Worm (Caenorhabditis elegans) whole organism, late embryonic: ENCODE results near the gene T19C3.7.

Experiments used
- C38D4.7 ChIP-seq: fragments of 200-800 bp; sonication (Bioruptor generic); optimal IDR thresholded peaks from 2 replicates; lab custom pipeline; 2018; ENCODE audit warnings: mild to moderate bottlenecking, missing genetic modification characterization, moderate library complexity, missing compliant biosample characterization
- F13H6.1 ChIP-seq: sonication (generic microtip); optimal IDR thresholded peaks from 2 replicates; lab custom pipeline; 2016; ENCODE audit warnings: missing genetic modification characterization, missing compliant biosample characterization
- K02D7.2 ChIP-seq: sonication (generic microtip); optimal IDR thresholded peaks from 2 replicates; lab custom pipeline; 2017; ENCODE audit warnings: mild to moderate bottlenecking, missing genetic modification characterization, missing compliant biosample characterization
- K09A11.1 ChIP-seq: sonication (generic microtip); optimal IDR thresholded peaks from 2 replicates; lab custom pipeline; 2017; ENCODE audit warnings: antibody characterized with exemption, mild to moderate bottlenecking, missing genetic modification characterization, missing compliant biosample characterization; ENCODE audit not compliant: insufficient read depth
- Y22D7AL.16 ChIP-seq: sonication (generic microtip); optimal IDR thresholded peaks from 2 replicates; lab custom pipeline; 2016; ENCODE audit warnings: missing genetic modification characterization, missing compliant biosample characterization
- ama-1 ChIP-seq: fragments of 150-350 bp; optimal IDR thresholded peaks from 2 replicates; lab custom pipeline; 2014
- ceh-14 ChIP-seq: sonication (generic microtip); optimal IDR thresholded peaks from 2 replicates; lab custom pipeline; 2016; ENCODE audit warnings: missing genotype, missing genetic modification characterization, missing compliant biosample characterization
- ceh-18 ChIP-seq: sonication (generic microtip); optimal IDR thresholded peaks from 2 replicates; lab custom pipeline; 2016; ENCODE audit warnings: missing genetic modification characterization, missing compliant biosample characterization
- ceh-19 ChIP-seq: fragments of 200-800 bp; sonication (Bioruptor generic); optimal IDR thresholded peaks from 2 replicates; lab custom pipeline; 2018; ENCODE audit warnings: mild to moderate bottlenecking, missing genetic modification characterization, missing compliant biosample characterization
- ceh-22 ChIP-seq: sonication (generic microtip); optimal IDR thresholded peaks from 2 replicates; lab custom pipeline; 2017; ENCODE audit warnings: missing biosample characterization, missing genetic modification characterization
- ceh-24 ChIP-seq: sonication (generic microtip); optimal IDR thresholded peaks from 2 replicates; lab custom pipeline; 2016; ENCODE audit warnings: mild to moderate bottlenecking, missing genetic modification characterization, missing compliant biosample characterization
- ceh-30 ChIP-seq: fragments of 150-350 bp; optimal IDR thresholded peaks from 2 replicates; lab custom pipeline; 2014; ENCODE audit warnings: missing biosample characterization, missing genetic modification characterization
- ceh-31 ChIP-seq: sonication (generic microtip); optimal IDR thresholded peaks from 2 replicates; lab custom pipeline; 2016; ENCODE audit warnings: missing genetic modification characterization, missing compliant biosample characterization
- ceh-45 ChIP-seq: fragments of 200-800 bp; sonication (Bioruptor generic); IDR thresholded peaks from 2 replicates; pipeline ENCODE4 v1.3.6; 2022; ENCODE audit warnings: missing genetic modification reagents, missing genetic modification characterization, missing compliant biosample characterization
- ceh-9 ChIP-seq: sonication (generic microtip); optimal IDR thresholded peaks from 2 replicates; lab custom pipeline; 2016; ENCODE audit warnings: mild to moderate bottlenecking, missing genetic modification characterization, inconsistent platforms, missing compliant biosample characterization
- che-1 ChIP-seq: sonication (generic microtip); optimal IDR thresholded peaks from 2 replicates; lab custom pipeline; 2016; ENCODE audit warnings: mild to moderate bottlenecking, missing genetic modification characterization, missing compliant biosample characterization
- dmd-4 ChIP-seq: sonication (generic microtip); optimal IDR thresholded peaks from 2 replicates; lab custom pipeline; 2016; ENCODE audit warnings: borderline replicate concordance, missing genetic modification characterization, missing compliant biosample characterization
- dve-1 ChIP-seq: sonication (generic microtip); optimal IDR thresholded peaks from 2 replicates; lab custom pipeline; 2017; ENCODE audit warnings: antibody characterized with exemption, mild to moderate bottlenecking, missing genetic modification characterization, missing compliant biosample characterization
- elt-2 ChIP-seq: sonication (generic microtip); optimal IDR thresholded peaks from 2 replicates; lab custom pipeline; 2016; ENCODE audit warnings: missing genetic modification reagents, missing genetic modification characterization, missing compliant biosample characterization
- ets-4 ChIP-seq: sonication (generic microtip); optimal IDR thresholded peaks from 2 replicates; lab custom pipeline; 2016; ENCODE audit warnings: missing genetic modification characterization, missing compliant biosample characterization
- eyg-1 ChIP-seq: sonication (generic microtip); optimal IDR thresholded peaks from 2 replicates; lab custom pipeline; 2016; ENCODE audit warnings: missing genotype, missing genetic modification characterization, missing compliant biosample characterization
- fkh-10 ChIP-seq: fragments of 150-350 bp; optimal IDR thresholded peaks from 2 replicates; lab custom pipeline; 2014; ENCODE audit warnings: missing biosample characterization, missing genetic modification reagents, missing genetic modification characterization
- fkh-6 ChIP-seq: sonication (generic microtip); optimal IDR thresholded peaks from 2 replicates; lab custom pipeline; 2016; ENCODE audit warnings: missing genetic modification characterization, missing compliant biosample characterization
- hlh-15 ChIP-seq: sonication (generic microtip); optimal IDR thresholded peaks from 2 replicates; lab custom pipeline; 2016; ENCODE audit warnings: missing genetic modification characterization, missing compliant biosample characterization
- hlh-30 ChIP-seq: sonication (generic microtip); optimal IDR thresholded peaks from 2 replicates; lab custom pipeline; 2017; ENCODE audit warnings: antibody characterized with exemption, missing genetic modification characterization, missing compliant biosample characterization; ENCODE audit not compliant: insufficient read depth
- hlh-6 ChIP-seq: sonication (generic microtip); optimal IDR thresholded peaks from 2 replicates; lab custom pipeline; 2016; ENCODE audit warnings: missing genotype, missing genetic modification characterization, missing compliant biosample characterization
- hlh-8 ChIP-seq: sonication (generic microtip); optimal IDR thresholded peaks from 2 replicates; lab custom pipeline; 2016; ENCODE audit warnings: missing genotype, missing genetic modification characterization, missing compliant biosample characterization
- lim-6 ChIP-seq: sonication (generic microtip); optimal IDR thresholded peaks from 2 replicates; lab custom pipeline; 2016; ENCODE audit warnings: missing genetic modification characterization, missing compliant biosample characterization
- lin-11 ChIP-seq: fragments of 200-800 bp; sonication (Bioruptor generic); optimal IDR thresholded peaks from 2 replicates; lab custom pipeline; 2018; ENCODE audit warnings: mild to moderate bottlenecking, missing genetic modification characterization, missing compliant biosample characterization
- madf-2 ChIP-seq: sonication (generic microtip); optimal IDR thresholded peaks from 2 replicates; lab custom pipeline; 2017; ENCODE audit warnings: missing genetic modification characterization, missing compliant biosample characterization
- mec-3 ChIP-seq: sonication (generic microtip); optimal IDR thresholded peaks from 2 replicates; lab custom pipeline; 2016; ENCODE audit warnings: borderline replicate concordance, missing genetic modification characterization, missing compliant biosample characterization
- nfya-1 ChIP-seq: sonication (generic microtip); optimal IDR thresholded peaks from 2 replicates; lab custom pipeline; 2017; ENCODE audit warnings: missing genetic modification characterization, mild to moderate bottlenecking, missing compliant biosample characterization, antibody characterized with exemption, moderate library complexity
- nhr-11 ChIP-seq: fragments of 150-350 bp; optimal IDR thresholded peaks from 2 replicates; lab custom pipeline; 2014; ENCODE audit warnings: missing biosample characterization, missing genetic modification characterization
- npax-4 ChIP-seq: sonication (generic microtip); optimal IDR thresholded peaks from 2 replicates; lab custom pipeline; 2016; ENCODE audit warnings: missing genetic modification characterization, missing compliant biosample characterization
- odd-2 ChIP-seq: sonication (generic microtip); optimal IDR thresholded peaks from 2 replicates; lab custom pipeline; 2017; ENCODE audit warnings: antibody characterized with exemption, mild to moderate bottlenecking, missing genetic modification characterization, missing compliant biosample characterization
- pag-3 ChIP-seq: sonication (generic microtip); optimal IDR thresholded peaks from 2 replicates; lab custom pipeline; 2016; ENCODE audit warnings: missing compliant biosample characterization, missing genetic modification characterization, borderline replicate concordance
- pat-9 ChIP-seq: fragments of 200-800 bp; sonication (Bioruptor generic); optimal IDR thresholded peaks from 2 replicates; lab custom pipeline; 2018; ENCODE audit warnings: mild to moderate bottlenecking, missing genetic modification characterization, moderate library complexity, missing compliant biosample characterization
- pax-1 ChIP-seq: fragments of 150-350 bp; optimal IDR thresholded peaks from 2 replicates; lab custom pipeline; 2014; ENCODE audit warnings: missing biosample characterization, missing genetic modification characterization
- pha-2 ChIP-seq: sonication (generic microtip); optimal IDR thresholded peaks from 2 replicates; lab custom pipeline; 2017; ENCODE audit warnings: mild to moderate bottlenecking, missing genetic modification characterization, missing compliant biosample characterization
- pha-4 ChIP-seq: fragments of 150-350 bp; optimal IDR thresholded peaks from 2 replicates; lab custom pipeline; 2018; ENCODE audit warnings: missing biosample characterization, missing genetic modification reagents, missing genetic modification characterization
- pros-1 ChIP-seq: fragments of 150-350 bp; optimal IDR thresholded peaks from 2 replicates; lab custom pipeline; 2014; ENCODE audit warnings: missing biosample characterization, missing genetic modification reagents, missing genetic modification characterization
- ref-2 ChIP-seq: sonication (generic microtip); optimal IDR thresholded peaks from 2 replicates; lab custom pipeline; 2016; ENCODE audit warnings: missing genetic modification characterization, missing compliant biosample characterization
- rnt-1 ChIP-seq: sonication (generic microtip); optimal IDR thresholded peaks from 2 replicates; lab custom pipeline; 2016; ENCODE audit warnings: missing genetic modification characterization, missing compliant biosample characterization
- sdc-2 ChIP-seq: sonication (generic microtip); optimal IDR thresholded peaks from 2 replicates; lab custom pipeline; 2016; ENCODE audit warnings: missing genotype, missing genetic modification characterization, missing compliant biosample characterization
- sox-2 ChIP-seq: fragments of 200-800 bp; sonication (Bioruptor generic); IDR thresholded peaks from 2 replicates; pipeline ENCODE4 v1.3.6; 2022; ENCODE audit warnings: missing genetic modification reagents, missing genetic modification characterization, missing compliant biosample characterization
- tbx-2 ChIP-seq: sonication (generic microtip); optimal IDR thresholded peaks from 2 replicates; lab custom pipeline; 2016; ENCODE audit warnings: missing genetic modification characterization, missing compliant biosample characterization
- tbx-7 ChIP-seq: sonication (generic microtip); optimal IDR thresholded peaks from 2 replicates; lab custom pipeline; 2016; ENCODE audit warnings: missing genotype, missing genetic modification characterization, missing compliant biosample characterization
- ttx-3 ChIP-seq: sonication (generic microtip); optimal IDR thresholded peaks from 2 replicates; lab custom pipeline; 2016; ENCODE audit warnings: missing genetic modification reagents, missing genetic modification characterization, missing compliant biosample characterization
- unc-3 ChIP-seq, 2 experiments: fragments of 200-800 bp in 1 of 2; sonication (Bioruptor generic) in 1 of 2; sonication (generic microtip) in 1 of 2; conservative IDR thresholded peaks in 1 of 2; optimal IDR thresholded peaks in 1 of 2; 2 replicates each; pipeline versions ENCODE4 v1.3.6 to Lab custom; 2016 to 2022; ENCODE audit warnings: missing compliant biosample characterization in 2 of 2, missing genetic modification characterization in 2 of 2, missing genetic modification reagents in 1 of 2
- unc-42 ChIP-seq: sonication (generic microtip); optimal IDR thresholded peaks from 2 replicates; lab custom pipeline; 2016; ENCODE audit warnings: missing genotype, missing genetic modification characterization, missing compliant biosample characterization
- unc-55 ChIP-seq: sonication (generic microtip); optimal IDR thresholded peaks from 2 replicates; lab custom pipeline; 2017; ENCODE audit warnings: missing biosample characterization, missing genetic modification reagents, missing genetic modification characterization
- zip-5 ChIP-seq: sonication (generic microtip); optimal IDR thresholded peaks from 2 replicates; lab custom pipeline; 2016; ENCODE audit warnings: missing genetic modification characterization, missing compliant biosample characterization

T19C3.7 gene

DNA sequence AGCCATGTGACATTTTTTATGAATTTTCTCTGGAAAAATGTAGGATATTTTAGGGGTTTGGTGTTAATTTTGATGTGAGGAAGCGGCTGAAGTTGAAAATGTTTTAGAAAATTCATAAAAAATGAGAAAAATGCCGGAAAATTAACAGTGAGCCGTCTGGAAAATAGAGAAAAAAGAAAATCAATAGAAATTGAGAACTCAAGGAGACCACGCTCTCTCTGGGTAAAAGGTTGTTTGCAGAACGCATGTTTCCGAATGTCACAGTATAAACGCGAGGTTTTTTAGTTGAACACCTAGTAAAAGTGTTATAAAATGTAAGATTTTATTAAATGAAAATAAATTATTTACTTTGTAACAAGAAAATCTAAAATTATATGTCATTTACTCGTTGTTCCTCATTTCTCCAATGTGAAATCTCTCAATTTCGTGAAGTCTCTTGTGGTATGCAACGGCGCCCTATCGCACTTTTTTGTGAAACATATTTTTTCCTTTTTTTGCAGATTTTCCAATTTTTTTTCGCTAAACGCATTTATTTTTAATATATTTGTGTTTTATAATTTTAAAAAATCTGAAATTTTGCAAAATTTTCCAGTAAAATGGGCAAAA is 4.3 kb upstream of the T19C3.7 start, which contains the start of the genes tag-266 and tag-267:
TSS of gene tag-266 (minus strand) at position 29 of the 606 bp plus-strand sequence.
TSS of gene tag-267 (plus strand) at position 593 of the 606 bp plus-strand sequence.
- peak; percentile 87 for TF ChIP-seq ceh-14 (tag; lab: Kevin White, UChicago)
- peak; percentile 75 for TF ChIP-seq F13H6.1 (tag; lab: Kevin White, UChicago)
- TF ChIP-seq K09A11.1 (tag; lab: Kevin White, UChicago) = no peak
- peak; percentile 95 for TF ChIP-seq ceh-31 (tag; lab: Kevin White, UChicago)
- TF ChIP-seq ceh-18 (tag; lab: Kevin White, UChicago) = peak; percentile 59
- TF ChIP-seq tbx-2 (tag; lab: Kevin White, UChicago) = peak; percentile 92
- peak; percentile 63 for TF ChIP-seq K02D7.2 (tag; lab: Kevin White, UChicago)
- no peak for TF ChIP-seq sox-2 (GFP tag; lab: Robert Waterston, UW)
- TF ChIP-seq dmd-4 = no peak
- peak; percentile 53 for TF ChIP-seq C38D4.7 (GFP tag; lab: Kevin White, UChicago)
- TF ChIP-seq hlh-15 (tag; lab: Kevin White, UChicago) = peak; percentile 87
- TF ChIP-seq nhr-11 (tag; lab: Kevin White, UChicago) = no peak
- TF ChIP-seq eyg-1 (tag; lab: Kevin White, UChicago) = peak; percentile 61
- TF ChIP-seq npax-4 (tag; lab: Kevin White, UChicago) = peak; percentile 21
- peak; percentile 42 for TF ChIP-seq ceh-24 (tag; lab: Kevin White, UChicago)
- peak; percentile 58 for TF ChIP-seq ttx-3
- TF ChIP-seq Y22D7AL.16 (tag; lab: Kevin White, UChicago) = peak; percentile 51
- TF ChIP-seq zip-5 = peak; percentile 98
- TF ChIP-seq pag-3 (tag; lab: Kevin White, UChicago) = peak; percentile 22
- peak; percentile 35 for TF ChIP-seq rnt-1
- TF ChIP-seq ceh-30 (tag; lab: Kevin White, UChicago) = no peak
- peak; percentile 76 for TF ChIP-seq lim-6 (tag; lab: Kevin White, UChicago)
- TF ChIP-seq che-1 = peak; percentile 24
- TF ChIP-seq unc-3 (GFP tag; conservative IDR thresholded peaks at IDR 0.05; lab: Robert Waterston, UW) = peak; percentile 56; the same call in 1 of the 2 replicates
- peak; percentile 93 for TF ChIP-seq unc-3 (tag; optimal IDR thresholded peaks at IDR 0.05; lab: Kevin White, UChicago)
- no peak for TF ChIP-seq unc-55 (GFP tag; lab: Kevin White, UChicago)
- no peak for TF ChIP-seq ama-1
- peak; percentile 66 for TF ChIP-seq unc-42 (tag; lab: Kevin White, UChicago)
- no peak for TF ChIP-seq hlh-30 (tag; lab: Kevin White, UChicago)
- no peak for TF ChIP-seq pha-4 (tag; lab: Kevin White, UChicago)
- TF ChIP-seq fkh-6 (tag; lab: Kevin White, UChicago) = no peak
- TF ChIP-seq mec-3 (tag; lab: Kevin White, UChicago) = peak; percentile 25
- no peak for TF ChIP-seq ceh-9 (tag; lab: Kevin White, UChicago)
- peak; percentile 94 for TF ChIP-seq elt-2
- TF ChIP-seq sdc-2 (tag; lab: Kevin White, UChicago) = peak; percentile 17
- TF ChIP-seq pax-1 (tag; lab: Kevin White, UChicago) = no peak
- no peak for TF ChIP-seq hlh-6 (tag; lab: Kevin White, UChicago)
- TF ChIP-seq lin-11 (tag; lab: Kevin White, UChicago) = no peak
- TF ChIP-seq ref-2 (tag; lab: Kevin White, UChicago) = peak; percentile 95
- peak; percentile 85 for TF ChIP-seq pha-2
- no peak for TF ChIP-seq dve-1 (tag; lab: Kevin White, UChicago)
- TF ChIP-seq ceh-19 (GFP tag; lab: Kevin White, UChicago) = peak; percentile 56
- no peak for TF ChIP-seq odd-2 (tag; lab: Kevin White, UChicago)
- TF ChIP-seq nfya-1 (tag; lab: Kevin White, UChicago) = peak; percentile 19
- TF ChIP-seq pros-1 = no peak
- peak; percentile 87 for TF ChIP-seq tbx-7
- no peak for TF ChIP-seq ceh-22 (tag; lab: Kevin White, UChicago)
- TF ChIP-seq madf-2 (tag; lab: Kevin White, UChicago) = peak; percentile 34
- TF ChIP-seq fkh-10 (GFP tag; lab: Kevin White, UChicago) = no peak
- TF ChIP-seq ets-4 (tag; lab: Kevin White, UChicago) = peak; percentile 89
- TF ChIP-seq pat-9 (tag; lab: Kevin White, UChicago) = no peak
- TF ChIP-seq ceh-45 (GFP tag; lab: Robert Waterston, UW) = no peak
- peak; percentile 96 for TF ChIP-seq hlh-8 (tag; lab: Kevin White, UChicago)
